Worm (Caenorhabditis elegans): ENCODE data around the gene C46A5.1.

Gene C46A5.1

DNA sequence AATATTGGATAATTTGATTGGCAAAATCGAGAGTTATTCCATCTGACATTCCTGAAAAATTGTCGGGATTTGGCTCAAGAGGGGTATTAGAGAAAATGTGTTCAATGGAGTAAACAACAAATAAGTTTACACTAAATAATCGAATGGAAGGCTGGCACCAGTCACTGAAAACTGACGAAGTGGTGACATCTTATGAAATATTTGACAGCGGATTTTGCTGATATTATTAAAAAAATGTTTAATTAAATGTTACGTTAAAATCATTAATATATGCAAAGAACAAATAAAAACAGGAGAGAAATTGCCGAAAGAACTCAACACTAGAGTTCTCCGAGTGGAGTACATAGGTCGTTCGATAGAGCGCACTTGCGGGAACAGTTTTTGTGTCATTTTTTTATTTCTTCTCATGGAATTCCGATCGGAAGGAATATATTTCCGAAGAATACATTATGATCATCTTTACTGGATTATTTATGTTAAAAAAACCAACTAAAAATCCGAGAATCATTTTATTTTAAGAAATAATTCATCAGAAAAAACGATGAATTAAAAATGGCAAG, 21.9 kb downstream of the C46A5.1 start, which contains the start of gene tag-322 (continued):
- TF ChIP-seq ztf-11 (tag; optimal IDR thresholded peaks at IDR 0.05) (no peak), nhr-21 (tag; optimal IDR thresholded peaks at IDR 0.05) (peak; percentile 56), mdl-1 (tag; optimal IDR thresholded peaks at IDR 0.05) (no peak), nhr-12 (tag; optimal IDR thresholded peaks at IDR 0.05) (no peak), nhr-129 (tag; optimal IDR thresholded peaks at IDR 0.05) (peak; percentile 38), F13H6.1 (tag; optimal IDR thresholded peaks at IDR 0.05) (peak; percentile 74), mab-5 (tag; optimal IDR thresholded peaks at IDR 0.05) (no peak), nhr-237 (tag; optimal IDR thresholded peaks at IDR 0.05) (no peak), skn-1 (tag; optimal IDR thresholded peaks at IDR 0.05) (no peak), lin-13 (GFP tag; optimal IDR thresholded peaks at IDR 0.05) (peak; percentile 43), lsy-2 (tag; optimal IDR thresholded peaks at IDR 0.05) (peak; percentile 71 to 91), ama-1 (optimal IDR thresholded peaks at IDR 0.05) (no peak), zag-1 (tag; optimal IDR thresholded peaks at IDR 0.05) (no peak), fos-1 (tag; optimal IDR thresholded peaks at IDR 0.05) (peak; percentile 48), crh-2 (tag; optimal IDR thresholded peaks at IDR 0.05) (peak; percentile 81), nhr-10 (tag; optimal IDR thresholded peaks at IDR 0.05) (no peak), unc-55 (GFP tag; optimal IDR thresholded peaks at IDR 0.05) (peak; percentile 77), blmp-1 (tag; optimal IDR thresholded peaks at IDR 0.05; ENCODE audit: insufficient read depth) (peak; percentile 17), alr-1 (tag; optimal IDR thresholded peaks at IDR 0.05) (no peak), ztf-1 (GFP tag; conservative IDR thresholded peaks at IDR 0.05) (no peak), lin-39 (tag; optimal IDR thresholded peaks at IDR 0.05) (no peak), dmd-4 (tag; optimal IDR thresholded peaks at IDR 0.05) (no peak), nhr-77 (tag; optimal IDR thresholded peaks at IDR 0.05) (peak; percentile 12), R02D3.7 (tag; optimal IDR thresholded peaks at IDR 0.05) (no peak), aly-2 (tag; optimal IDR thresholded peaks at IDR 0.05) (no peak), peb-1 (tag; optimal IDR thresholded peaks at IDR 0.05) (no peak), egl-27 (tag; optimal IDR thresholded peaks at IDR 0.05) (no peak), elt-1 (tag; optimal IDR thresholded peaks at IDR 0.05) (no peak)

DNA sequence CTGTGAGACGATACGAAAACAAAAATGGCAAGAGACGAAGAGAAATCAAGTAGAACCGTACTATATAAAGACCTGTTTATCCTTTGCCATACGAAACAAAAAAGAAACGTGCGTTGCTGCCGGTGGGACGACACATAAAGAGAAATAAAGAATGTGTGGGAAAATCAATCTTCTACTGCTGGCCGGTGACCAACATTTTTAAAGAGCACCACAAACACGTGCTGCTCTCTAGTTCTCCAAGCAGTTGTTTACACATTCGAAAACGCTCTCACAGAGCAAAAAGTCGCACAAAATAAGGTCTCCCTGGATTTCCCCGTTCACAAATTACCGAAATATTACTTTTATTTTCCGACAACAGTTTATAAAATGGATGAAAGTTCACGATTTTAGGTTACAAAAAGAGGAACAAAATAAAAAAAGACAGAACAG, 25.8 kb downstream of the C46A5.1 start, which contains the start of gene imp-3:
Gene imp-3 (minus strand): TSS at position 93 of the 429 bp plus-strand sequence.
- TF ChIP-seq Y55F3AM.14 (GFP tag; optimal IDR thresholded peaks at IDR 0.05) (peak; percentile 27), unc-55 (GFP tag; optimal IDR thresholded peaks at IDR 0.05) (peak; percentile 25), blmp-1 (tag; optimal IDR thresholded peaks at IDR 0.05; ENCODE audit: insufficient read depth) (no peak), nhr-77 (tag; optimal IDR thresholded peaks at IDR 0.05) (no peak), ztf-4 (tag; optimal IDR thresholded peaks at IDR 0.05) (no peak), peb-1 (tag; optimal IDR thresholded peaks at IDR 0.05) (no peak), snpc-4 (tag; optimal IDR thresholded peaks at IDR 0.05) (no peak), nhr-11 (tag; optimal IDR thresholded peaks at IDR 0.05) (no peak), egl-27 (tag; optimal IDR thresholded peaks at IDR 0.05) (no peak), dmd-4 (tag; optimal IDR thresholded peaks at IDR 0.05) (no peak), skn-1 (tag; optimal IDR thresholded peaks at IDR 0.05) (no peak), zag-1 (tag; optimal IDR thresholded peaks at IDR 0.05) (no peak), alr-1 (tag; optimal IDR thresholded peaks at IDR 0.05) (no peak), aly-2 (tag; optimal IDR thresholded peaks at IDR 0.05) (no peak), nhr-25 (tag; optimal IDR thresholded peaks at IDR 0.05) (peak; percentile 65), nhr-129 (tag; optimal IDR thresholded peaks at IDR 0.05) (peak; percentile 71), lin-11 (tag; optimal IDR thresholded peaks at IDR 0.05) (no peak), gmeb-1 (tag; optimal IDR thresholded peaks at IDR 0.05) (peak; percentile 61), mab-5 (tag; optimal IDR thresholded peaks at IDR 0.05) (peak; percentile 4), ceh-82 (tag; optimal IDR thresholded peaks at IDR 0.05) (no peak), ama-1 (optimal IDR thresholded peaks at IDR 0.05) (peak; percentile 86), mdl-1 (tag; optimal IDR thresholded peaks at IDR 0.05) (peak; percentile 44 to 65), lin-13 (GFP tag; optimal IDR thresholded peaks at IDR 0.05) (peak; percentile 54), nhr-21 (tag; optimal IDR thresholded peaks at IDR 0.05) (peak; percentile 44), unc-39 (tag; optimal IDR thresholded peaks at IDR 0.05) (no peak), lin-39 (tag; optimal IDR thresholded peaks at IDR 0.05) (no peak), elt-1 (tag; optimal IDR thresholded peaks at IDR 0.05) (no peak), fos-1 (tag; optimal IDR thresholded peaks at IDR 0.05) (no peak), nhr-237 (tag; optimal IDR thresholded peaks at IDR 0.05) (no peak), mbf-1 (tag; optimal IDR thresholded peaks at IDR 0.05) (no peak), sma-9 (GFP tag; optimal IDR thresholded peaks at IDR 0.05) (peak; percentile 26), sma-9 (tag; optimal IDR thresholded peaks at IDR 0.05) (no peak), ZK546.5 (tag; optimal IDR thresholded peaks at IDR 0.05) (no peak), crh-2 (tag; optimal IDR thresholded peaks at IDR 0.05) (peak; percentile 69), sem-4 (tag; optimal IDR thresholded peaks at IDR 0.05) (no peak), nhr-6 (tag; optimal IDR thresholded peaks at IDR 0.05) (peak; percentile 32), R02D3.7 (tag; optimal IDR thresholded peaks at IDR 0.05) (no peak), lsy-2 (tag; optimal IDR thresholded peaks at IDR 0.05) (peak in 1 of 2 experiments; percentile 73), C34F6.9 (tag; optimal IDR thresholded peaks at IDR 0.05) (peak; percentile 22), ztf-1 (GFP tag; conservative IDR thresholded peaks at IDR 0.05) (no peak), nhr-23 (tag; optimal IDR thresholded peaks at IDR 0.05) (no peak), elt-3 (tag; optimal IDR thresholded peaks at IDR 0.05) (no peak), ceh-16 (tag; optimal IDR thresholded peaks at IDR 0.05) (no peak), nhr-10 (tag; optimal IDR thresholded peaks at IDR 0.05) (no peak), ztf-11 (tag; optimal IDR thresholded peaks at IDR 0.05) (no peak), nhr-12 (tag; optimal IDR thresholded peaks at IDR 0.05) (no peak), F13H6.1 (tag; optimal IDR thresholded peaks at IDR 0.05) (peak; percentile 57), unc-62 (GFP tag; optimal IDR thresholded peaks at IDR 0.05) (no peak)
